Worm (Caenorhabditis elegans) whole organism, L4 larva: ENCODE results near the gene W04E12.9.
A peak's percentile ranks its signal among the peaks of the same experiment; 100 is the strongest.

Source experiments
- D1046.2 ChIP-seq: fragments of 200-800 bp; sonication (Bioruptor generic); IDR thresholded peaks from 2 replicates; pipeline ENCODE4 v1.3.6; 2022; ENCODE audit warnings: missing genetic modification characterization, missing compliant biosample characterization
- F44E2.7 ChIP-seq: fragments of 200-800 bp; sonication (Bioruptor generic); IDR thresholded peaks from 2 replicates; pipeline ENCODE4 v2.1.2; 2022; ENCODE audit warnings: missing genetic modification characterization, missing compliant biosample characterization
- F49E8.2 ChIP-seq: sonication (generic microtip); optimal IDR thresholded peaks from 2 replicates; lab custom pipeline; 2016; ENCODE audit warnings: missing compliant biosample characterization, mild to moderate bottlenecking, missing genetic modification characterization, borderline replicate concordance
- T26A8.4 ChIP-seq: fragments of 200-800 bp; sonication (Bioruptor generic); IDR thresholded peaks from 2 replicates; pipeline ENCODE4 v1.3.6; 2022; ENCODE audit warnings: missing genetic modification characterization, missing compliant biosample characterization
- Y75B8A.6 ChIP-seq: fragments of 200-800 bp; sonication (Bioruptor generic); IDR thresholded peaks from 2 replicates; pipeline ENCODE4 v1.3.6; 2022; ENCODE audit warnings: missing genetic modification reagents, missing genetic modification characterization, missing compliant biosample characterization
- aha-1 ChIP-seq: fragments of 150-350 bp; peaks from one replicate; lab custom pipeline; 2014; ENCODE audit warnings: missing biosample characterization, missing genetic modification characterization
- aly-2 ChIP-seq: sonication (generic microtip); optimal IDR thresholded peaks from 2 replicates; lab custom pipeline; 2018; ENCODE audit warnings: missing biosample characterization, missing genetic modification characterization
- ama-1 ChIP-seq: fragments of 150-350 bp; optimal IDR thresholded peaks from 2 replicates; lab custom pipeline; 2014; ENCODE audit warnings: inconsistent platforms, mixed read lengths
- arid-1 ChIP-seq: fragments of 200-800 bp; sonication (Bioruptor generic); conservative IDR thresholded peaks from 2 replicates; pipeline ENCODE4 v1.3.6; 2022; ENCODE audit warnings: missing genetic modification reagents, missing genetic modification characterization, missing compliant biosample characterization
- attf-4 ChIP-seq: sonication (generic microtip); optimal IDR thresholded peaks from 3 replicates; lab custom pipeline; 2017; ENCODE audit warnings: missing biosample characterization, missing genetic modification characterization
- ceh-28 ChIP-seq: fragments of 150-350 bp; optimal IDR thresholded peaks from 2 replicates; lab custom pipeline; 2014; ENCODE audit warnings: missing biosample characterization, missing genetic modification reagents, missing genetic modification characterization
- ctbp-1 ChIP-seq: fragments of 200-800 bp; sonication (Bioruptor generic); IDR thresholded peaks from 2 replicates; pipeline ENCODE4 v1.3.6; 2022; ENCODE audit warnings: missing genetic modification reagents, missing genetic modification characterization, missing compliant biosample characterization
- daf-12 ChIP-seq: fragments of 150-350 bp; optimal IDR thresholded peaks from 2 replicates; lab custom pipeline; 2014; ENCODE audit warnings: missing biosample characterization, missing genetic modification reagents, missing genetic modification characterization
- daf-19 ChIP-seq: fragments of 200-800 bp; sonication (Bioruptor generic); conservative IDR thresholded peaks from 2 replicates; pipeline ENCODE4 v1.3.6; 2022; ENCODE audit warnings: missing genetic modification characterization, missing compliant biosample characterization
- dmd-6 ChIP-seq: fragments of 200-800 bp; sonication (Bioruptor generic); IDR thresholded peaks from 2 replicates; pipeline ENCODE4 v1.3.6; 2022; ENCODE audit warnings: missing genetic modification reagents, missing genetic modification characterization, missing compliant biosample characterization
- dmd-8 ChIP-seq: fragments of 200-800 bp; sonication (Bioruptor generic); IDR thresholded peaks from 2 replicates; pipeline ENCODE4 v1.3.6; 2022; ENCODE audit warnings: missing genetic modification characterization, missing compliant biosample characterization
- duxl-1 ChIP-seq: sonication (generic microtip); optimal IDR thresholded peaks from 2 replicates; lab custom pipeline; 2016; ENCODE audit warnings: mild to moderate bottlenecking, missing genetic modification characterization, moderate library complexity, missing compliant biosample characterization; ENCODE audit not compliant: poor library complexity
- dve-1 ChIP-seq: sonication (generic microtip); optimal IDR thresholded peaks from 2 replicates; lab custom pipeline; 2017; ENCODE audit warnings: antibody characterized with exemption, mild to moderate bottlenecking, missing genetic modification characterization, missing compliant biosample characterization; ENCODE audit not compliant: insufficient read depth
- egl-27 ChIP-seq: sonication (generic microtip); optimal IDR thresholded peaks from 3 replicates; lab custom pipeline; 2017; ENCODE audit warnings: missing biosample characterization, missing genetic modification reagents, missing genetic modification characterization
- fkh-10 ChIP-seq: fragments of 150-350 bp; optimal IDR thresholded peaks from 2 replicates; lab custom pipeline; 2014; ENCODE audit warnings: missing biosample characterization, missing genetic modification reagents, missing genetic modification characterization
- fos-1 ChIP-seq: fragments of 150-350 bp; optimal IDR thresholded peaks from 2 replicates; lab custom pipeline; 2014; ENCODE audit warnings: missing biosample characterization, missing genetic modification characterization
- hlh-11 ChIP-seq: fragments of 200-800 bp; sonication (Bioruptor generic); optimal IDR thresholded peaks from 2 replicates; lab custom pipeline; 2018; ENCODE audit warnings: mild to moderate bottlenecking, missing genetic modification characterization, missing compliant biosample characterization
- hmg-1.1 ChIP-seq: fragments of 200-800 bp; sonication (Bioruptor generic); IDR thresholded peaks from 2 replicates; pipeline ENCODE4 v1.3.6; 2022; ENCODE audit warnings: missing genetic modification reagents, missing genetic modification characterization, missing compliant biosample characterization
- lin-29 ChIP-seq: fragments of 200-800 bp; sonication (Bioruptor generic); IDR thresholded peaks from 2 replicates; pipeline ENCODE4 v1.3.6; 2022; ENCODE audit warnings: missing genetic modification reagents, missing genetic modification characterization, missing compliant biosample characterization
- lin-38 ChIP-seq: fragments of 200-800 bp; sonication (Bioruptor generic); IDR thresholded peaks from 2 replicates; pipeline ENCODE4 v1.3.6; 2022; ENCODE audit warnings: missing genetic modification reagents, missing genetic modification characterization, missing compliant biosample characterization
- lir-3 ChIP-seq: sonication (generic microtip); optimal IDR thresholded peaks from 2 replicates; lab custom pipeline; 2016; ENCODE audit warnings: mild to moderate bottlenecking, missing genetic modification characterization, missing compliant biosample characterization
- madf-5 ChIP-seq, 2 experiments: fragments of 200-800 bp; sonication (Bioruptor generic); IDR thresholded peaks; 2 replicates each; pipeline ENCODE4 v1.3.6; 2022; ENCODE audit warnings: missing compliant biosample characterization in 2 of 2, missing genetic modification characterization in 2 of 2
- madf-9 ChIP-seq: fragments of 200-800 bp; sonication (Bioruptor generic); conservative IDR thresholded peaks from 2 replicates; pipeline ENCODE4 v1.3.6; 2022; ENCODE audit warnings: missing genetic modification reagents, missing genetic modification characterization, missing compliant biosample characterization
- mdl-1 ChIP-seq, 2 experiments: fragments of 150-350 bp in 1 of 2; sonication (generic microtip) in 1 of 2; optimal IDR thresholded peaks; 2 replicates each; lab custom pipeline; 2014 to 2017; ENCODE audit warnings: missing biosample characterization in 2 of 2, missing genetic modification characterization in 2 of 2
- mep-1 ChIP-seq: fragments of 150-350 bp; sonication (generic microtip); optimal IDR thresholded peaks from 3 replicates; lab custom pipeline; 2014; ENCODE audit warnings: missing biosample characterization, missing genetic modification characterization
- mes-2 ChIP-seq: sonication (generic microtip); optimal IDR thresholded peaks from 2 replicates; lab custom pipeline; 2016; ENCODE audit warnings: missing genotype, mild to moderate bottlenecking, missing genetic modification characterization, missing compliant biosample characterization; ENCODE audit not compliant: poor library complexity, severe bottlenecking
- nhr-10 ChIP-seq: fragments of 150-350 bp; optimal IDR thresholded peaks from 2 replicates; lab custom pipeline; 2014; ENCODE audit warnings: missing biosample characterization, missing genetic modification characterization
- nhr-11 ChIP-seq: fragments of 150-350 bp; optimal IDR thresholded peaks from 2 replicates; lab custom pipeline; 2014; ENCODE audit warnings: missing biosample characterization, missing genetic modification characterization
- nhr-111 ChIP-seq: fragments of 200-800 bp; sonication (Bioruptor generic); optimal IDR thresholded peaks from 2 replicates; lab custom pipeline; 2018; ENCODE audit warnings: mild to moderate bottlenecking, missing genetic modification characterization, missing compliant biosample characterization
- nhr-25 ChIP-seq: sonication (generic microtip); optimal IDR thresholded peaks from 2 replicates; lab custom pipeline; 2017; ENCODE audit warnings: missing genetic modification characterization, mild to moderate bottlenecking, missing compliant biosample characterization, antibody characterized with exemption, moderate library complexity, borderline replicate concordance; ENCODE audit not compliant: insufficient read depth
- nhr-48 ChIP-seq: sonication (generic microtip); optimal IDR thresholded peaks from 2 replicates; lab custom pipeline; 2016; ENCODE audit warnings: mild to moderate bottlenecking, missing genetic modification characterization, missing compliant biosample characterization
- nhr-6 ChIP-seq: fragments of 150-350 bp; optimal IDR thresholded peaks from 2 replicates; lab custom pipeline; 2014; ENCODE audit warnings: missing biosample characterization, missing genetic modification characterization
- pha-4 ChIP-seq, 2 experiments: fragments of 150-350 bp in 1 of 2; fragments of 200-800 bp in 1 of 2; sonication (Bioruptor generic) in 1 of 2; IDR thresholded peaks in 1 of 2; optimal IDR thresholded peaks in 1 of 2; 2 replicates each; pipeline versions ENCODE4 v1.3.6 to Lab custom; 2014 to 2022; ENCODE audit warnings: missing genetic modification characterization in 2 of 2, missing genetic modification reagents in 2 of 2, missing biosample characterization in 1 of 2, missing compliant biosample characterization in 1 of 2
- php-3 ChIP-seq: fragments of 200-800 bp; sonication (Bioruptor generic); IDR thresholded peaks from 2 replicates; pipeline ENCODE4 v1.3.6; 2022; ENCODE audit warnings: missing genetic modification reagents, missing genetic modification characterization, missing compliant biosample characterization
- rbr-2 ChIP-seq: sonication (generic microtip); optimal IDR thresholded peaks from 2 replicates; lab custom pipeline; 2016; ENCODE audit warnings: missing genotype, missing genetic modification characterization, missing compliant biosample characterization
- saeg-2 ChIP-seq: fragments of 200-800 bp; sonication (Bioruptor generic); IDR thresholded peaks from 2 replicates; pipeline ENCODE4 v1.3.6; 2022; ENCODE audit warnings: missing genetic modification reagents, missing genetic modification characterization, missing compliant biosample characterization
- sdz-12 ChIP-seq: fragments of 200-800 bp; sonication (Bioruptor generic); optimal IDR thresholded peaks from 2 replicates; lab custom pipeline; 2018; ENCODE audit warnings: mild to moderate bottlenecking, missing genetic modification characterization, missing compliant biosample characterization
- skn-1 ChIP-seq: fragments of 150-350 bp; optimal IDR thresholded peaks from 2 replicates; lab custom pipeline; 2014; ENCODE audit warnings: missing biosample characterization, missing genetic modification characterization
- snpc-1.2 ChIP-seq: fragments of 200-800 bp; sonication (Bioruptor generic); IDR thresholded peaks from 2 replicates; pipeline ENCODE4 v1.3.6; 2022; ENCODE audit warnings: missing genetic modification reagents, missing genetic modification characterization, missing compliant biosample characterization
- spr-1 ChIP-seq: sonication (generic microtip); optimal IDR thresholded peaks from 2 replicates; lab custom pipeline; 2016; ENCODE audit warnings: mild to moderate bottlenecking, missing genetic modification characterization, missing compliant biosample characterization
- tag-97 ChIP-seq: fragments of 200-800 bp; sonication (Bioruptor generic); IDR thresholded peaks from 2 replicates; pipeline ENCODE4 v1.3.6; 2022; ENCODE audit warnings: missing genetic modification characterization, missing compliant biosample characterization
- zag-1 ChIP-seq: fragments of 150-350 bp; optimal IDR thresholded peaks from 2 replicates; lab custom pipeline; 2014; ENCODE audit warnings: missing biosample characterization, missing genetic modification characterization
- zfp-3 ChIP-seq: fragments of 200-800 bp; sonication (Bioruptor generic); conservative IDR thresholded peaks from 2 replicates; pipeline ENCODE4 v1.3.6; 2022; ENCODE audit warnings: missing genetic modification reagents, missing genetic modification characterization, missing compliant biosample characterization
- zip-11 ChIP-seq: fragments of 200-800 bp; sonication (Bioruptor generic); IDR thresholded peaks from 2 replicates; pipeline ENCODE4 v1.3.6; 2022; ENCODE audit warnings: missing genetic modification characterization, missing compliant biosample characterization
- zip-2 ChIP-seq: fragments of 150-350 bp; optimal IDR thresholded peaks from 2 replicates; lab custom pipeline; 2014; ENCODE audit warnings: missing biosample characterization, missing genetic modification characterization
- ztf-7 ChIP-seq: fragments of 150-350 bp; optimal IDR thresholded peaks from 2 replicates; lab custom pipeline; 2014; ENCODE audit warnings: missing biosample characterization, missing genetic modification characterization

The W04E12.9 gene

ce11 chrV:19722881-19723280, 33.5 kb upstream of the W04E12.9 start (continued):
- TF ChIP-seq lin-29: 0 out of 2 replicates have a peak, but pooled peaks have one; percentile 31
- peak; percentile 45; the same call in 1 of the 2 replicates for TF ChIP-seq pha-4 (GFP tag; IDR thresholded peaks at IDR 0.05; lab: Robert Waterston, UW)
- no peak for TF ChIP-seq pha-4 (tag; optimal IDR thresholded peaks at IDR 0.05; lab: Kevin White, UChicago)
- no peak for TF ChIP-seq lir-3 (tag; lab: Kevin White, UChicago)
- TF ChIP-seq zag-1 (tag; lab: Kevin White, UChicago): no peak
- TF ChIP-seq lin-38 (GFP tag; lab: Robert Waterston, UW): peak; percentile 47
- TF ChIP-seq egl-27 (tag; lab: Kevin White, UChicago): no peak
- TF ChIP-seq hmg-1.1: peak; percentile 67
- TF ChIP-seq zfp-3 (GFP tag; lab: Robert Waterston, UW): no peak
- peak; percentile 27 for TF ChIP-seq hlh-11 (tag; lab: Kevin White, UChicago)
- no peak for TF ChIP-seq nhr-25 (tag; lab: Kevin White, UChicago)
- TF ChIP-seq dve-1 (tag; lab: Kevin White, UChicago): no peak
- TF ChIP-seq aly-2 (tag; lab: Kevin White, UChicago): no peak
- TF ChIP-seq saeg-2 (GFP tag; lab: Robert Waterston, UW): 0 out of 2 replicates have a peak, but pooled peaks have one; percentile 56
- peak; percentile 52 for TF ChIP-seq dmd-6
- no peak; the same call in 1 of the 2 replicates for TF ChIP-seq arid-1 (GFP tag; lab: Robert Waterston, UW)
- TF ChIP-seq ztf-7: no peak
- TF ChIP-seq skn-1 (tag; lab: Kevin White, UChicago): no peak
- peak; percentile 43 for TF ChIP-seq aha-1 (tag; lab: Kevin White, UChicago)
- no peak for TF ChIP-seq zip-2 (tag; lab: Kevin White, UChicago)
- no peak for TF ChIP-seq mdl-1 (tag; optimal IDR thresholded peaks at IDR 0.05; lab: Kevin White, UChicago)
- TF ChIP-seq F44E2.7 (GFP tag; lab: Robert Waterston, UW): 0 out of 2 replicates have a peak, but pooled peaks have one; percentile 40
- no peak for TF ChIP-seq attf-4 (tag; lab: Kevin White, UChicago)
- TF ChIP-seq php-3 (GFP tag; lab: Robert Waterston, UW): no peak
- TF ChIP-seq Y75B8A.6 (GFP tag; lab: Robert Waterston, UW): no peak
- TF ChIP-seq dmd-8 (GFP tag; lab: Robert Waterston, UW): no peak
- TF ChIP-seq nhr-11 (tag; lab: Kevin White, UChicago): no peak
- TF ChIP-seq ctbp-1: peak; percentile 16; the same call in 1 of the 2 replicates
- no peak for TF ChIP-seq ama-1 (lab: Kevin White, UChicago)
- no peak for TF ChIP-seq duxl-1
- no peak for TF ChIP-seq fos-1 (tag; lab: Kevin White, UChicago)
- no peak for TF ChIP-seq T26A8.4 (GFP tag; lab: Robert Waterston, UW)
- TF ChIP-seq daf-19 (GFP tag; lab: Robert Waterston, UW): no peak
- TF ChIP-seq snpc-1.2: 0 out of 2 replicates have a peak, but pooled peaks have one; percentile 39
- TF ChIP-seq tag-97 (GFP tag; lab: Robert Waterston, UW): no peak
- no peak for TF ChIP-seq fkh-10
- no peak for TF ChIP-seq F49E8.2 (tag; lab: Kevin White, UChicago)
- no peak for TF ChIP-seq spr-1 (tag; lab: Kevin White, UChicago)
- TF ChIP-seq madf-9 (GFP tag; lab: Robert Waterston, UW): no peak
- TF ChIP-seq nhr-111: no peak
- TF ChIP-seq daf-12: no peak
- TF ChIP-seq nhr-48: no peak
- no peak for TF ChIP-seq mes-2
- TF ChIP-seq zip-11: no peak
- no peak for TF ChIP-seq ceh-28
- no peak for TF ChIP-seq nhr-10 (tag; lab: Kevin White, UChicago)
- no peak for TF ChIP-seq madf-5 (GFP tag; IDR thresholded peaks at IDR 0.05; lab: Robert Waterston, UW)
- TF ChIP-seq nhr-6 (tag; lab: Kevin White, UChicago): peak; percentile 1
- no peak for TF ChIP-seq rbr-2 (tag; lab: Kevin White, UChicago)
- no peak for TF ChIP-seq sdz-12 (GFP tag; lab: Kevin White, UChicago)
- peak; percentile 69; the same call in 1 of the 2 replicates for TF ChIP-seq D1046.2 (GFP tag; lab: Robert Waterston, UW)
- TF ChIP-seq mep-1 (tag; lab: Kevin White, UChicago): no peak
